Worm (Caenorhabditis elegans) whole organism, L4/young adult: ENCODE data around the gene R155.3.

ENCODE experiments used
- W03F9.2 ChIP-seq: fragments of 150-350 bp; optimal IDR thresholded peaks from 2 replicates; lab custom pipeline; 2014; ENCODE audit warnings: missing biosample characterization, missing genetic modification characterization
- dao-5 ChIP-seq: sonication (generic microtip); optimal IDR thresholded peaks from 2 replicates; lab custom pipeline; 2016; ENCODE audit warnings: missing genotype, missing genetic modification characterization, moderate library complexity, missing compliant biosample characterization
- him-1 ChIP-seq: sonication (generic microtip); optimal IDR thresholded peaks from 2 replicates; lab custom pipeline; 2016; ENCODE audit warnings: missing genotype, missing genetic modification reagents, missing genetic modification characterization, missing compliant biosample characterization

R155.3 gene

DNA sequence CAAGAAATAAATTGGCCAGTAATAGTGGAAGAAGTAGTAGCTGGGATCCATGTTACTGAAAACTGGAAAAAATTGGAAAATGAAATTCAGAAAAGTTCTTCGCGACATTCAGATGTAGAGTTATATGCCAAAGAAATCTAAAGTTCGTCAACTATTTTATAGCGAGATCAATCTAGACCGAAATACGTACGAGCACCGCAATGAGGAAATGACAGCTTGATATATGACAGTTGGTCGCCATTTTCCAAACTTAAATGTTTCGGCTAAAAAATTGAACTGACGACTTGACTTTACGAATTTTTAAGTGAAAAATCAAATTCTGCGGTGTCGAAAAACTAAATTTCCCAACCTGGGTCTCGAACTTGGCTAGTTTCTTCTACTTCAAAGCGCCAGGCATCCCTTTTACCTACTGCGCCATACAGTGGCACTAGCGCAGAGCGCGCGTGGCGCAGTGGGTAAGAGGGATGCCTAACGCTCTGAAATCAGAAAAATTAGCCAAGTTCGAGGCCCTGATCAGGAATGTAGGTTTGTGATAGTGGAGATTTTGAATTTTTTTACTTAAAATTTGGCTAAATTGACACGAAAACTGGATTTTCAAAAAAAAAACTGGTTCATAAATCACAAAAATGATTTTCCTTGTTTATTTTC lies 6.2 kb upstream of the R155.3 start, which contains the start of gene srd-66:
Gene srd-66, minus strand, starts transcription at position 51 of the 648 bp plus-strand sequence.
- TF ChIP-seq dao-5 (tag; lab: Kevin White, UChicago) = no peak
- TF ChIP-seq him-1 (tag; lab: Kevin White, UChicago) = no peak
- TF ChIP-seq W03F9.2 (tag; lab: Kevin White, UChicago) = no peak

ce11 chrIII:1981467-1981866 lies 4.9 kb upstream of the R155.3 start:
- TF ChIP-seq him-1 (tag; lab: Kevin White, UChicago) (no peak), W03F9.2 (tag; lab: Kevin White, UChicago) (no peak), dao-5 (tag; lab: Kevin White, UChicago) (no peak)

- no peak for TF ChIP-seq him-1 (tag; lab: Kevin White, UChicago)
- no peak for TF ChIP-seq W03F9.2 (tag; lab: Kevin White, UChicago)
- no peak for TF ChIP-seq dao-5 (tag; lab: Kevin White, UChicago)
Measured at ce11 chrIII:1977424-1977823, 882 bp upstream of the R155.3 start.

DNA sequence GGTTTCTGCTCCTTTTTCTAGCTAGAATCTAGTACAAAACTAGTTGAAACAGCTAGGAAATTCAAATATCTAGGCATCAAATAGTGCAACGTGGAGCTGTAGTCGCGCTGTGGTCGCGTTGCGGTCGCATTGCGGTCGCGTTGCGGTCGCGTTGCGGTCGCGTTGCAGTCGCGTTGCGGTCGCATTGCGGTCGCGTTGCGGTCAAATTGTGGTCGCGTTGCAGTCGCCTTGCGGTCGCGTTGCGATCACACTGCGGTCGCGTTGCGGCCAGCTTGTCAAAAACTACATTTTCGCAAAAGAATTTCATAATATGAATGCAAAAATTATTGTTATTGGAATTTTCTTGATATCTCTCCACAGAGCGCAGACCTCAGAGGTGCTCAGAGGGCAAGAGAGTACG lies 550 bp downstream of the R155.3 start:
- TF ChIP-seq W03F9.2 (tag; lab: Kevin White, UChicago) (no peak), him-1 (tag; lab: Kevin White, UChicago) (no peak), dao-5 (tag; lab: Kevin White, UChicago) (no peak)

DNA sequence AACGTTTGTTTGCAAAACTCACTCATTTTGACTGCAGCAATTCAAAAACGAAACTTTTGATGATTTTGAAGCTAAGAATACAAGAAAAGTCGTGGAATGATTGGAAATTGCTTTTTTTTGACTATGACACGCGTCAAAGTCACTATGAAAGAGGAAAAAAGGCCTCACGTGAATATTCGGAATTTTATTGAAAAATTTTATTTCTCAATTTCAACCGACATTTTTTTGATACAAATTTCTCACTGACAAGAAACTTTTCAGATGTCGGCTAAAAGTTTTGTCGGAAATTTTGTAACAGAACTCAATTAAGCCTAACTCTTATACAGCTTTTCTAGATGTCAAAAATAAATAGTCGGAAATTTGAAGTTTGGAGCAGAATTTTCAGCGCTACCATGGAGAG lies 6.1 kb downstream of the R155.3 start, which contains the start of gene R155.5:
Gene R155.5, minus strand, starts transcription at position 101 of the 400 bp plus-strand sequence.
- no peak for TF ChIP-seq W03F9.2 (tag; lab: Kevin White, UChicago)

DNA sequence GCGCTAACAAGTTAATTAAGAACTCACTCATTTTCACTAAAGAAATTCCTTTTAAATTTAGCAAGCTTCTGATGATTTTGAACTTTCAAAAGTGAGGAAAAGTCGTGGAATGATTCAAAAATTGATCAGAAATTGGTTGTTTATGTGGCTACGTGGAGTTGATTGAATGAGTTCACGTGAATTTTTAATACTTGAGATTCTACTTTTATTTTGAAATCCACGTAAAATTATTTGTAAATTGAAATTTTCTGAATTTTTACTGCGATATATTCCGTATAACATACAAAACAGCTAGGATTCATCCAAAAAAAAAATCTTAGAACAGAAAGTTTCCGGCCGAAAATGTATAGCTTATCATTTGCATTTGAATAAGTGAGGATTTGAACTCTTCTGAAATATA lies 6.7 kb downstream of the R155.3 start, which contains the start of gene moa-1:
Gene moa-1, minus strand, starts transcription at position 101 of the 400 bp plus-strand sequence.
- TF ChIP-seq dao-5 (tag; lab: Kevin White, UChicago) (no peak), him-1 (tag; lab: Kevin White, UChicago) (no peak), W03F9.2 (tag; lab: Kevin White, UChicago) (no peak)

DNA sequence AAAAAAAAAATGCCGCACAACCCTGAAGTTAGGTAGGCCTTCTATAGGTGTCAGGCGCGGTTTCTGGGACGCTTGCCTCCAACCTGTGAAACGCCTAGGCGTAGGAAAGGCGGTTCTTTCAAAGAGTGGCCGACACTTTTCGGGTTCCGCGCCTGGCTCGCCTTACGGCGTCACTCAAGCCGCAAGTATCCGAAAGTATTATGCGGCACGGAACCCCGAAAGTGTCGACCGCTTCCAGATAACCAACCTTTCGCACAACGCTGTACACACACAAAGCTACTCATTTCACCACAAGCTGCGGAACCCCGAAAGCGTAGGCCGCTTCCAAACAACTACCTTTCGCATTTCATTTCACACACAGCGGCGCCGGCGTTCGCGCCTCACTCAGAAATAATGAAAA lies 13.4 kb downstream of the R155.3 start:
- TF ChIP-seq dao-5 (tag; lab: Kevin White, UChicago) (no peak), W03F9.2 (tag; lab: Kevin White, UChicago) (no peak), him-1 (tag; lab: Kevin White, UChicago) (no peak)

ce11 chrIII:1962552-1962951 lies 14.0 kb downstream of the R155.3 start:
- TF ChIP-seq dao-5 (tag; lab: Kevin White, UChicago) (no peak), him-1 (tag; lab: Kevin White, UChicago) (no peak), W03F9.2 (tag; lab: Kevin White, UChicago) (no peak)

ce11 chrIII:1961895-1962506 lies 14.5 kb downstream of the R155.3 start, which contains the start of gene mboa-6:
mboa-6 (minus strand) TSS chrIII:1961945.
- TF ChIP-seq dao-5 (tag; lab: Kevin White, UChicago) (no peak), W03F9.2 (tag; lab: Kevin White, UChicago) (no peak), him-1 (tag; lab: Kevin White, UChicago) (no peak)

ce11 chrIII:1955520-1956095 lies 20.9 kb downstream of the R155.3 start:
- TF ChIP-seq W03F9.2 (tag; lab: Kevin White, UChicago) (no peak), him-1 (tag; lab: Kevin White, UChicago) (no peak), dao-5 (tag; lab: Kevin White, UChicago) (no peak)

DNA sequence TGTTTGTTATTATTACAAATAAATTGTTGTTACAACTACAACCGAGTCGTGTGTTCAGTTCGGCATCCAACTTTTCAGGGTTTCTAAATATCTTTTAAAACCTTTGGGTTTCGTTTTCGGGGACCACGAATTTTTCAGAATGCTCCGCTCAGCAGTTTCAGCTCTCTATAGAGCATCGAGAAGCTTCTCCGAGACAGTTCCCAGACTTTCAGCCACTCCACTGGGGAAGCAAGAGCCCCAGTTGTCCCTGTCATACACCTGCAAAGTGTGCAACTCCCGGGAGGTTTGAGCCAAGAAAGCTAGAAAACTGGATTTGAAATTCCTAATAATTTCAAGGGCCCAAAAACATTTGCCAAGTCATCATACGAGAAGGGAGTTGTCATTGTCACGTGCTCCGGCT lies 25.2 kb downstream of the R155.3 start, which contains the start of gene F53A3.7:
Gene F53A3.7, plus strand, starts transcription at position 139 of the 400 bp plus-strand sequence.
- no peak for TF ChIP-seq him-1 (tag; lab: Kevin White, UChicago)
- no peak for TF ChIP-seq W03F9.2 (tag; lab: Kevin White, UChicago)
- no peak for TF ChIP-seq dao-5 (tag; lab: Kevin White, UChicago)

ce11 chrIII:1950236-1950635 lies 26.3 kb downstream of the R155.3 start, which contains the start of the genes polh-1 and rps-22:
polh-1 (minus strand) TSS chrIII:1950269.
rps-22 (plus strand) TSS chrIII:1950535.
- TF ChIP-seq W03F9.2 (tag; lab: Kevin White, UChicago) = peak; percentile 94
- TF ChIP-seq him-1 (tag; lab: Kevin White, UChicago) = no peak
- TF ChIP-seq dao-5 (tag; lab: Kevin White, UChicago) = no peak

ce11 chrIII:1949362-1949761 lies 27.2 kb downstream of the R155.3 start:
- TF ChIP-seq W03F9.2 (tag; lab: Kevin White, UChicago) = no peak
- no peak for TF ChIP-seq dao-5 (tag; lab: Kevin White, UChicago)
- TF ChIP-seq him-1 (tag; lab: Kevin White, UChicago) = no peak
